Fruit fly (Drosophila melanogaster) whole organism, wandering third instar larva: ENCODE data around the gene CG5376.

ENCODE experiments used
- Abd-B ChIP-seq: fragments of >200 bp; optimal IDR thresholded peaks from 2 replicates; lab custom pipeline; 2017; ENCODE audit warnings: missing biosample characterization, missing genetic modification characterization
- CG32264 ChIP-seq: fragments of 200-800 bp; sonication (Bioruptor generic); optimal IDR thresholded peaks from 2 replicates; lab custom pipeline; 2016; ENCODE audit warnings: missing biosample characterization, missing genetic modification characterization
- CG9705 ChIP-seq: fragments of 200-800 bp; sonication (Bioruptor generic); optimal IDR thresholded peaks from 2 replicates; lab custom pipeline; 2018; ENCODE audit warnings: missing biosample characterization, mild to moderate bottlenecking, missing genetic modification characterization
- CrebA ChIP-seq: fragments of 200-800 bp; sonication (Bioruptor generic); optimal IDR thresholded peaks from 2 replicates; lab custom pipeline; 2016; ENCODE audit warnings: missing biosample characterization, mild to moderate bottlenecking, missing genetic modification characterization, borderline replicate concordance
- Dif ChIP-seq: fragments of 200-275, 200-300 bp; sonication (Bioruptor generic); optimal IDR thresholded peaks from 2 replicates; lab custom pipeline; 2018; ENCODE audit warnings: missing biosample characterization, missing genetic modification characterization; ENCODE audit not compliant: partially characterized antibody
- GATAd ChIP-seq: sonication (Bioruptor generic); optimal IDR thresholded peaks from 2 replicates; lab custom pipeline; 2016; ENCODE audit warnings: missing biosample characterization, missing genetic modification characterization
- Hnf4 ChIP-seq: fragments of 200-800 bp; sonication (Bioruptor generic); optimal IDR thresholded peaks from 2 replicates; lab custom pipeline; 2016; ENCODE audit warnings: missing biosample characterization, mild to moderate bottlenecking, missing genetic modification characterization
- Hr78 ChIP-seq: fragments of >200 bp; optimal IDR thresholded peaks from 2 replicates; lab custom pipeline; 2017; ENCODE audit warnings: missing biosample characterization, missing genetic modification characterization
- Hr83 ChIP-seq: fragments of 200-300 bp; sonication (Bioruptor generic); optimal IDR thresholded peaks from 2 replicates; lab custom pipeline; 2016; ENCODE audit warnings: missing biosample characterization, mild to moderate bottlenecking, missing genetic modification characterization, moderate library complexity; ENCODE audit not compliant: poor library complexity, severe bottlenecking
- Jra ChIP-seq: sonication (Bioruptor generic); optimal IDR thresholded peaks from 2 replicates; lab custom pipeline; 2016; ENCODE audit warnings: missing biosample characterization, missing genetic modification characterization
- Mio ChIP-seq: sonication (Bioruptor generic); optimal IDR thresholded peaks from 2 replicates; lab custom pipeline; 2016; ENCODE audit warnings: missing biosample characterization, missing genetic modification characterization
- Myc ChIP-seq: fragments of >200 bp; optimal IDR thresholded peaks from 2 replicates; lab custom pipeline; 2017
- N ChIP-seq: fragments of >200 bp; optimal IDR thresholded peaks from 2 replicates; lab custom pipeline; 2018; ENCODE audit warnings: missing biosample characterization, missing external identifiers, missing genetic modification characterization
- OdsH ChIP-seq: fragments of 200-800 bp; sonication (Bioruptor generic); optimal IDR thresholded peaks from 2 replicates; lab custom pipeline; 2016; ENCODE audit warnings: missing biosample characterization, mild to moderate bottlenecking, missing genetic modification characterization
- Rel ChIP-seq, 2 experiments: fragments of 200-800 bp; sonication (Bioruptor generic) in 1 of 2; optimal IDR thresholded peaks; 2 replicates in 1 of 2; 3 replicates in 1 of 2; lab custom pipeline; 2016 to 2019; ENCODE audit warnings: mild to moderate bottlenecking in 2 of 2, missing biosample characterization in 2 of 2, missing genetic modification characterization in 2 of 2, moderate library complexity in 1 of 2
- Sp1 ChIP-seq: fragments of 200-800 bp; sonication (Bioruptor generic); optimal IDR thresholded peaks from 3 replicates; lab custom pipeline; 2019; ENCODE audit warnings: missing biosample characterization, mild to moderate bottlenecking, missing genetic modification characterization, moderate library complexity
- Vsx2 ChIP-seq: fragments of 200-300, 225-300 bp; sonication (Bioruptor generic); optimal IDR thresholded peaks from 2 replicates; lab custom pipeline; 2018; ENCODE audit warnings: missing biosample characterization, missing genetic modification characterization; ENCODE audit not compliant: partially characterized antibody
- br ChIP-seq: fragments of 200-800 bp; sonication (Bioruptor generic); optimal IDR thresholded peaks from 2 replicates; lab custom pipeline; 2016; ENCODE audit warnings: missing biosample characterization, missing genetic modification characterization
- brk ChIP-seq: fragments of 200-800 bp; sonication (Bioruptor generic); optimal IDR thresholded peaks from 2 replicates; lab custom pipeline; 2016; ENCODE audit warnings: missing biosample characterization, mild to moderate bottlenecking, missing genetic modification characterization
- dl ChIP-seq, 2 experiments: fragments of 175-275, 200-275 bp in 1 of 2; fragments of 200-275 bp in 1 of 2; sonication (Bioruptor generic); optimal IDR thresholded peaks; lab custom pipeline; 2018; ENCODE audit warnings: mild to moderate bottlenecking in 2 of 2, missing biosample characterization in 2 of 2, missing genetic modification characterization in 2 of 2, moderate library complexity in 2 of 2; ENCODE audit not compliant: partially characterized antibody in 2 of 2, insufficient read depth in 1 of 2
- dmrt93B ChIP-seq: fragments of 200-800 bp; sonication (Bioruptor generic); optimal IDR thresholded peaks from 2 replicates; lab custom pipeline; 2018; ENCODE audit warnings: missing biosample characterization, mild to moderate bottlenecking, missing genetic modification characterization
- foxo ChIP-seq, 2 experiments: fragments of 200-800 bp; sonication (Bioruptor generic); optimal IDR thresholded peaks; 2 replicates in 1 of 2; 3 replicates in 1 of 2; lab custom pipeline; 2016 to 2017; ENCODE audit warnings: missing biosample characterization in 2 of 2, missing genetic modification characterization in 2 of 2
- fru ChIP-seq: fragments of 200-800 bp; sonication (Bioruptor generic); optimal IDR thresholded peaks from 3 replicates; lab custom pipeline; 2016; ENCODE audit warnings: missing biosample characterization, mild to moderate bottlenecking, missing genetic modification characterization
- h ChIP-seq: fragments of 200-800 bp; sonication (Bioruptor generic); optimal IDR thresholded peaks from 3 replicates; lab custom pipeline; 2016; ENCODE audit warnings: missing biosample characterization, mild to moderate bottlenecking, missing genetic modification characterization
- jim ChIP-seq: fragments of 175-275, 200-325 bp; sonication (Bioruptor generic); optimal IDR thresholded peaks from 2 replicates; lab custom pipeline; 2016; ENCODE audit warnings: missing biosample characterization, mild to moderate bottlenecking, missing genetic modification characterization
- lola ChIP-seq: fragments of >200 bp; optimal IDR thresholded peaks from 2 replicates; lab custom pipeline; 2017; ENCODE audit warnings: missing biosample characterization, missing genetic modification characterization
- rgr ChIP-seq: fragments of 200-800 bp; sonication (Bioruptor generic); optimal IDR thresholded peaks from 3 replicates; lab custom pipeline; 2016; ENCODE audit warnings: missing biosample characterization, mild to moderate bottlenecking, missing genetic modification characterization
- sage ChIP-seq: fragments of 200-800 bp; sonication (Bioruptor generic); optimal IDR thresholded peaks from 2 replicates; lab custom pipeline; 2016; ENCODE audit warnings: missing biosample characterization, mild to moderate bottlenecking, missing genetic modification characterization
- sv ChIP-seq: fragments of 200-800 bp; sonication (Bioruptor generic); optimal IDR thresholded peaks from 3 replicates; lab custom pipeline; 2016; ENCODE audit warnings: missing biosample characterization, missing genetic modification characterization
- tai ChIP-seq: sonication (Bioruptor generic); optimal IDR thresholded peaks from 2 replicates; lab custom pipeline; 2016; ENCODE audit warnings: missing biosample characterization, missing genetic modification characterization

Gene CG5376

DNA sequence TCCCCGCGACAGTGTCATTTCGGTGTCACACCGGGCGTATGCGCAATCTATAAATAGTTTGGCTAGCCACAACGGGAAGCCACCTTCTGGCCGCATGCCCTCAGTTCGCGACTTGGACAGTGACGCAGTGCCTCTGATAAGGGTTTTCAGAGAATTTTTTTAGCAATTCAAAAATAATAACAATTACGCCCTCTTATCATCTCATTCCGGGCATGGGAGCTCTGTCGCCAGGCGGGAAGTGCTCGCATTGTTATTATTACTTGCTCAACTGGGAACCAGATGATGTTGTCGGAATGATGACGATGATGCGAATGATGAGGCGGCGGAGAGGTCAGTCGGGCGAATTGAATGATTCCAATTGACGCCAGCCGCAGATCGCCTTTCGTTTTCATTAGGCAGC lies 34.1 kb upstream of the CG5376 start:
- TF ChIP-seq Dif (GFP tag; lab: Kevin White, UChicago): no peak
- TF ChIP-seq Hr83 (GFP tag; lab: Kevin White, UChicago): peak; percentile 9
- peak; percentile 13 for TF ChIP-seq h (GFP tag; lab: Kevin White, UChicago)
- no peak for TF ChIP-seq foxo (GFP tag; optimal IDR thresholded peaks at IDR 0.05; lab: Kevin White, UChicago)
- TF ChIP-seq Rel (GFP tag; optimal IDR thresholded peaks at IDR 0.05; lab: Kevin White, UChicago): no peak
- peak; percentile 44 for TF ChIP-seq Rel (tag; optimal IDR thresholded peaks at IDR 0.05; lab: Kevin White, UChicago)
- TF ChIP-seq tai (GFP tag; lab: Kevin White, UChicago): no peak
- no peak for TF ChIP-seq CrebA (GFP tag; lab: Kevin White, UChicago)
- TF ChIP-seq Hr78 (GFP tag; lab: Kevin White, UChicago): no peak
- no peak for TF ChIP-seq dl (GFP tag; optimal IDR thresholded peaks at IDR 0.05; lab: Kevin White, UChicago; ENCODE audit: insufficient read depth in 1 of 2, partially characterized antibody in 2 of 2)
- peak; percentile 17 for TF ChIP-seq Vsx2 (GFP tag; lab: Kevin White, UChicago)
- no peak for TF ChIP-seq lola (GFP tag; lab: Kevin White, UChicago)
- no peak for TF ChIP-seq Sp1 (GFP tag; lab: Kevin White, UChicago)
- no peak for TF ChIP-seq sv (GFP tag; lab: Kevin White, UChicago)
- no peak for TF ChIP-seq Myc (lab: Kevin White, UChicago)
- TF ChIP-seq CG9705: no peak
- TF ChIP-seq, all 38 proteins: peak for 4

DNA sequence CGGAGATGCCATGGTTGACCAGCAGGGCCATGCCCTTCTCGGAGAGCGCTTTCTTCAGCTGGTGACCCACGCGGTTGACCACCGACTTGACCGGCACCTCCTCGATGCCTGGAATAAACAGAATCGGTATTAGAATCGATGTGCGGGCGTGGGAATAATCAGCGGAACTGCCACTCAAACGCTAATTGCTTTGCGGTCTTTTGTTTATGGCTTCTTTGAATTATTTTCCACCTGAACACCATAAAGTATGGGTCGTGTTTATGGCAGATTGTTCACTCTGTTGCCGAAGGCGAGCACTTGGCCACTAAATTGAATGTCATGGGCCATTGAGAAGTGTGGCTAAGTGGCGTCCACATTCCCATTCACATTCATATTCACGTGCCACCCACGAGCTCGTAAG lies 33.3 kb upstream of the CG5376 start:
- TF ChIP-seq tai (GFP tag; lab: Kevin White, UChicago): no peak
- no peak for TF ChIP-seq Mio
- TF ChIP-seq rgr (GFP tag; lab: Kevin White, UChicago): no peak
- TF ChIP-seq sv (GFP tag; lab: Kevin White, UChicago): no peak
- no peak for TF ChIP-seq Hr83 (GFP tag; lab: Kevin White, UChicago)
- TF ChIP-seq N: no peak

DNA sequence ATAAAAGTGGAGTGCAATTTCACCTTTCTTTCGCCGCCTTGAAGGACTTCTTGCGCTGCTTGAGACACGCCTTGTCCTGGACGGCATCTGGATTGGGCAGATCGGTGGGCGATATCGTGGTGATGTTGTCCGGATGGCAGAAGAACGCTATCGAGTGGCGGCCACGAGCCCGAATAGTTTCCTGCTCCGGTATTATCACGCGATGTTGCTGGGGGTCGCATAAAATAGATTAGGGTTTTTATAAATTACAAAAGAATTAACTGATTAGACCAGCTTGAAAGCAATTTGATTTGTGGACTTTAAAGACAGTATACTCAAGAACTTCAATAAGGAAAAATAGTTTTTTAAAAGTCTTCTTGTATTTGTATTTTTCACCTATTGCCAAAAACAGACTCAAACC lies 31.7 kb upstream of the CG5376 start:
- TF ChIP-seq Jra (GFP tag; lab: Kevin White, UChicago): no peak
- TF ChIP-seq OdsH: no peak
- no peak for TF ChIP-seq CG32264
- no peak for TF ChIP-seq sage (GFP tag; lab: Kevin White, UChicago)
- TF ChIP-seq jim (GFP tag; lab: Kevin White, UChicago): no peak
- no peak for TF ChIP-seq Sp1 (GFP tag; lab: Kevin White, UChicago)
- no peak for TF ChIP-seq fru (GFP tag; lab: Kevin White, UChicago)
- no peak for TF ChIP-seq Hr83 (GFP tag; lab: Kevin White, UChicago)
- TF ChIP-seq dmrt93B (GFP tag; lab: Kevin White, UChicago): no peak
- no peak for TF ChIP-seq Myc (lab: Kevin White, UChicago)

DNA sequence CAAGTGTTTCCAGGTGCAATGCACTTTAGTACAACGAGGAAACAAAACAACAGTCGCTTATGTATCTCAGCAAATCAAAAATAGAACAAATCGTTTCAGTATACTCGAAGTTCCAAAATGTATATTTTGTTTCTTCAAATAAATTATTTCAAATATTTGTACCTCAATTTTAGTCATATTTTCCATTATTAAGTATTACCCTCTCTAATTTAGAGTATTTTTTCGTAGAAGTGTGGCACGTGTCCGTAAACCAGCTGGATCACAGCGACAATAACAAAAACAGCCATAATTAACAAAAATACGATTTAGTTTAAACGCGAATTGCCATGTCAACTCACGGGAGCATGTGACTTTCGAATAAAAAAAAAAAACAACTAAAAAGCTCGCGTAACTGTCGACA lies 30.0 kb upstream of the CG5376 start:
- TF ChIP-seq foxo (GFP tag; optimal IDR thresholded peaks at IDR 0.05; lab: Kevin White, UChicago): no peak
- no peak for TF ChIP-seq CrebA (GFP tag; lab: Kevin White, UChicago)
- TF ChIP-seq Jra (GFP tag; lab: Kevin White, UChicago): no peak
- TF ChIP-seq brk (GFP tag; lab: Kevin White, UChicago): no peak
- no peak for TF ChIP-seq fru (GFP tag; lab: Kevin White, UChicago)

DNA sequence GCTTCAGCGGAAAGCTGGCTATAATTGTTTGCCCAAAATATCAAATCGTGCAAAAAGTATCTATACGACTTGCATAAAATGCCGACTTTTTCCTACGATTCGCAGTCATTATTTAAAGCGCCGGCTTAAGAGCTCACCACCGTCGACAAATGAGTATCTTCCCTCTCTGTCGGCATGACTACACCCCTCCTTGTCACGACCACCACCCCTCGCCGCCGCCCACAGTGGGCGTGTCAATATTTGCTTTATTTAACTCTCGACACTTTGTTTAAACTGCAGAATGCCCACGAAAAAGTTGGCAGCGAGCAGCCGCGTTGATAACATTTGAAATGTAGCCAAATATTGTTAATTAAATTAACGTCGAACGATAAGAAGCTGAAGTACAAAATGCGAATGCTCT lies 29.5 kb upstream of the CG5376 start:
- TF ChIP-seq Abd-B (GFP tag; lab: Kevin White, UChicago): no peak
- peak; percentile 33 for TF ChIP-seq h (GFP tag; lab: Kevin White, UChicago)
- TF ChIP-seq br (GFP tag; lab: Kevin White, UChicago): peak; percentile 60
- peak; percentile 53 for TF ChIP-seq OdsH
- peak; percentile 11 for TF ChIP-seq fru (GFP tag; lab: Kevin White, UChicago)
- no peak for TF ChIP-seq Rel (GFP tag; optimal IDR thresholded peaks at IDR 0.05; lab: Kevin White, UChicago)
- peak; percentile 17 for TF ChIP-seq Rel (tag; optimal IDR thresholded peaks at IDR 0.05; lab: Kevin White, UChicago)
- TF ChIP-seq tai (GFP tag; lab: Kevin White, UChicago): no peak
- TF ChIP-seq Hr83 (GFP tag; lab: Kevin White, UChicago): peak; percentile 71
- no peak for TF ChIP-seq sv (GFP tag; lab: Kevin White, UChicago)
- TF ChIP-seq Hnf4: peak; percentile 8
- no peak for TF ChIP-seq CrebA (GFP tag; lab: Kevin White, UChicago)
- peak; percentile 53 for TF ChIP-seq Sp1 (GFP tag; lab: Kevin White, UChicago)
- TF ChIP-seq GATAd: peak; percentile 9
- peak; percentile 60 for TF ChIP-seq rgr (GFP tag; lab: Kevin White, UChicago)
- TF ChIP-seq foxo (GFP tag; optimal IDR thresholded peaks at IDR 0.05; lab: Kevin White, UChicago): peak in 1 of 2 experiments; percentile 31
- no peak for TF ChIP-seq CG9705
